Worm (Caenorhabditis elegans) whole organism, midembryonic: ENCODE measurements around the gene unc-31.

Experiments used
- ref-1 ChIP-seq: fragments of 200-800 bp; sonication (Bioruptor generic); conservative IDR thresholded peaks from 2 replicates; pipeline ENCODE4 v1.3.6; 2022; ENCODE audit warnings: missing genetic modification reagents, missing genetic modification characterization, missing compliant biosample characterization
- tab-1 ChIP-seq: fragments of 200-800 bp; sonication (Bioruptor generic); IDR thresholded peaks from 2 replicates; pipeline ENCODE4 v1.3.6; 2022; ENCODE audit warnings: missing genetic modification characterization, missing compliant biosample characterization

DNA sequence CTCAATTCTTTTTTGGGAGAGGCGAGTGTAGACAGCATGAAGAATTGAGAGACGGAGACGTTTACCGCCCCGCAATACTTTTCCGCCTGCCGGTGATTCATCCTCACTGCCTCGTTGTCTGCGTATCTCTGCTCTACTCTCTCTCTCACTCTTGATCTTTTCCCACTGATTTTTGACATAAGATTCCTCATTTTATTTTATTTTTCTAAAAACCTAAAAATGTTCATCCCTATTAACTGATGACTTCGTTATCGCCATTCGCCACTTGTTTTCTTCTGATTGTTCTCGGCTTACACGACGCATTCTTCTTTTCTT is 60.7 kb downstream of the unc-31 start:
- TF ChIP-seq tab-1 (no peak), ref-1 (GFP tag; lab: Robert Waterston, UW) (no peak)
